Worm (Caenorhabditis elegans) whole organism, mixed stage, embryonic: Measurements from ENCODE around the gene Y37E11B.2.

ENCODE experiments used
- blmp-1 ChIP-seq: fragments of 150-350 bp; optimal IDR thresholded peaks from 2 replicates; lab custom pipeline; 2014; ENCODE audit warnings: missing biosample characterization, missing genetic modification characterization
- ceh-39 ChIP-seq: fragments of 150-350 bp; optimal IDR thresholded peaks from 2 replicates; lab custom pipeline; 2014; ENCODE audit warnings: missing biosample characterization, missing genetic modification characterization
- ceh-43 ChIP-seq: fragments of 200-800 bp; sonication (Bioruptor generic); optimal IDR thresholded peaks from 2 replicates; lab custom pipeline; 2018; ENCODE audit warnings: mild to moderate bottlenecking, missing genetic modification characterization, moderate library complexity, missing compliant biosample characterization
- ceh-83 ChIP-seq: fragments of 200-800 bp; sonication (Bioruptor generic); optimal IDR thresholded peaks from 2 replicates; lab custom pipeline; 2018; ENCODE audit warnings: mild to moderate bottlenecking, missing genetic modification characterization, missing compliant biosample characterization
- ces-1 ChIP-seq: fragments of 150-350 bp; optimal IDR thresholded peaks from 2 replicates; lab custom pipeline; 2014; ENCODE audit warnings: missing biosample characterization, missing genetic modification reagents, missing genetic modification characterization
- cnd-1 ChIP-seq: fragments of 200-800 bp; sonication (Bioruptor generic); optimal IDR thresholded peaks from 2 replicates; lab custom pipeline; 2018; ENCODE audit warnings: mild to moderate bottlenecking, missing genetic modification characterization, missing compliant biosample characterization
- elt-1 ChIP-seq: sonication (generic microtip); optimal IDR thresholded peaks from 2 replicates; lab custom pipeline; 2017; ENCODE audit warnings: missing genetic modification characterization, mild to moderate bottlenecking, missing compliant biosample characterization, antibody characterized with exemption, moderate library complexity, borderline replicate concordance; ENCODE audit not compliant: insufficient read depth
- elt-3 ChIP-seq: fragments of 150-350 bp; optimal IDR thresholded peaks from 2 replicates; lab custom pipeline; 2014; ENCODE audit warnings: missing biosample characterization, missing genetic modification characterization
- flh-1 ChIP-seq: fragments of 200-800 bp; sonication (Bioruptor generic); optimal IDR thresholded peaks from 2 replicates; lab custom pipeline; 2018; ENCODE audit warnings: mild to moderate bottlenecking, missing genetic modification characterization, moderate library complexity, missing compliant biosample characterization
- ham-2 ChIP-seq: fragments of 200-800 bp; sonication (Bioruptor generic); optimal IDR thresholded peaks from 2 replicates; lab custom pipeline; 2018; ENCODE audit warnings: mild to moderate bottlenecking, missing genetic modification characterization, missing compliant biosample characterization
- hlh-1 ChIP-seq: fragments of 150-350 bp; optimal IDR thresholded peaks from 2 replicates; lab custom pipeline; 2014; ENCODE audit warnings: missing biosample characterization, missing genetic modification reagents, missing genetic modification characterization
- lin-13 ChIP-seq: fragments of 150-350 bp; optimal IDR thresholded peaks from 2 replicates; lab custom pipeline; 2014; ENCODE audit warnings: missing biosample characterization, missing genetic modification characterization
- mab-5 ChIP-seq: fragments of 150-350 bp; optimal IDR thresholded peaks from 2 replicates; lab custom pipeline; 2014; ENCODE audit warnings: missing biosample characterization, missing genetic modification characterization
- mls-2 ChIP-seq: sonication (generic microtip); optimal IDR thresholded peaks from 2 replicates; lab custom pipeline; 2016; ENCODE audit warnings: mild to moderate bottlenecking, missing genetic modification characterization, moderate library complexity, missing compliant biosample characterization
- nhr-12 ChIP-seq: fragments of 150-350 bp; optimal IDR thresholded peaks from 2 replicates; lab custom pipeline; 2014; ENCODE audit warnings: missing biosample characterization, missing genetic modification characterization
- nhr-2 ChIP-seq: fragments of 150-350 bp; optimal IDR thresholded peaks from 2 replicates; lab custom pipeline; 2014; ENCODE audit warnings: missing biosample characterization, missing genetic modification characterization
- nhr-237 ChIP-seq: fragments of 150-350 bp; optimal IDR thresholded peaks from 2 replicates; lab custom pipeline; 2014; ENCODE audit warnings: missing biosample characterization, missing genetic modification characterization
- nhr-28 ChIP-seq: fragments of 150-350 bp; optimal IDR thresholded peaks from 2 replicates; lab custom pipeline; 2014; ENCODE audit warnings: missing biosample characterization, missing genetic modification characterization
- nhr-76 ChIP-seq: sonication (generic microtip); optimal IDR thresholded peaks from 2 replicates; lab custom pipeline; 2017; ENCODE audit warnings: missing biosample characterization, missing genetic modification characterization
- pha-4 ChIP-seq: fragments of 150-350 bp; optimal IDR thresholded peaks from 2 replicates; lab custom pipeline; 2018; ENCODE audit warnings: missing biosample characterization, missing genetic modification reagents, missing genetic modification characterization
- sem-2 ChIP-seq: fragments of 200-800 bp; sonication (Bioruptor generic); optimal IDR thresholded peaks from 2 replicates; lab custom pipeline; 2018; ENCODE audit warnings: mild to moderate bottlenecking, missing genetic modification characterization, missing compliant biosample characterization
- snpc-4 ChIP-seq: fragments of 150-350 bp; optimal IDR thresholded peaks from 2 replicates; lab custom pipeline; 2014; ENCODE audit warnings: missing biosample characterization, missing genetic modification characterization
- tbx-8 ChIP-seq: fragments of 200-800 bp; sonication (Bioruptor generic); optimal IDR thresholded peaks from 2 replicates; lab custom pipeline; 2018; ENCODE audit warnings: mild to moderate bottlenecking, missing genetic modification characterization, moderate library complexity, missing compliant biosample characterization
- unc-120 ChIP-seq: sonication (generic microtip); optimal IDR thresholded peaks from 2 replicates; lab custom pipeline; 2017; ENCODE audit warnings: missing genetic modification characterization, missing compliant biosample characterization; ENCODE audit not compliant: poor library complexity, severe bottlenecking
- unc-39 ChIP-seq: fragments of 150-350 bp; optimal IDR thresholded peaks from 2 replicates; lab custom pipeline; 2014; ENCODE audit warnings: missing biosample characterization, missing genetic modification characterization
- unc-62 ChIP-seq: fragments of 150-350 bp; optimal IDR thresholded peaks from 2 replicates; lab custom pipeline; 2014; ENCODE audit warnings: missing biosample characterization, missing genetic modification reagents, missing genetic modification characterization
- zip-8 ChIP-seq: fragments of 150-350 bp; optimal IDR thresholded peaks from 2 replicates; lab custom pipeline; 2014; ENCODE audit warnings: missing biosample characterization, missing genetic modification characterization
- ztf-11 ChIP-seq: fragments of 150-350 bp; optimal IDR thresholded peaks from 2 replicates; lab custom pipeline; 2014; ENCODE audit warnings: missing biosample characterization, missing genetic modification characterization

Gene Y37E11B.2

DNA sequence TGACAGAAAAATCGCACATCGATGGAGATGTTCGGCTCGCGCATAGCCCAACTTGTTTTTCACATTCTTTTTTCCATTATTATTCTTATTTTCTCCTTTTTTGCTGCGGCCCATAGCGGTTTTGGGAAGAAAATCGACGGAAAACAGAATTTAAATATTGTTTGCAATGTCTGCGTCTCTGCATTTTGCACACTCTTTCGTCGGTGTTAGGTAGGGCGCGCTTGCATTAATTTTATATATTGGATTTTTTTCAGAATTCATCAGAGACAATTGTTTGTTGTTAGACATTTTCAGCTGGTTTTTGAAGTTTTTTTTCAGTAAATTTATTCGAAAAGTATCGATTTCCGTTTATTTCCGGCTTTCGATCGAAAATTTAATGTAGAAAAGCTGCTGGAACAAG lies 20.9 kb downstream of the Y37E11B.2 start, which contains the start of gene Y37E11B.6:
TSS of gene Y37E11B.6 (minus strand) at position 181 of the 400 bp plus-strand sequence.
- TF ChIP-seq ces-1 (peak; percentile 72), flh-1 (GFP tag; lab: Kevin White, UChicago) (no peak)

DNA sequence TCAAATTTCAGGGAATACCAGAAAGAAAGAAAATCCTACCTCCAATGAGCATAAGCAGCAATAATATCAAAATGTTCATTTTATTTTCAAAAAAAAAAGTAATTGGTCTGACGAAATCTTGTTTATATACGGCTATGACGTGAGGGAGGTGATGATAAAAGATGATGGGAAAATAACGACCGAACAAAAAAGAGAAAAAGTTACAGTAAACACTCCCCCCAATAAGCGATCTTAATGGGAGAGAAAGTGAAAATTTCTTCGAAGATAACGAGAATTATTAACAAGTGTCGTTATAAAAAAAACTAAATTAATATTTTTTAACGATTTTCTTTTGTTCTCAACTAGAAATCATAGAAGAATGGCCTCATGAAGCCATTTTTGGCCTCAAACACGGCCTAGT lies 21.7 kb downstream of the Y37E11B.2 start, which contains the start of gene Y37E11B.7:
TSS of gene Y37E11B.7 (minus strand) at position 207 of the 400 bp plus-strand sequence.
- TF ChIP-seq ceh-43 (GFP tag; lab: Kevin White, UChicago) (no peak), lin-13 (tag; lab: Kevin White, UChicago) (no peak), elt-1 (tag; lab: Kevin White, UChicago) (no peak)

DNA sequence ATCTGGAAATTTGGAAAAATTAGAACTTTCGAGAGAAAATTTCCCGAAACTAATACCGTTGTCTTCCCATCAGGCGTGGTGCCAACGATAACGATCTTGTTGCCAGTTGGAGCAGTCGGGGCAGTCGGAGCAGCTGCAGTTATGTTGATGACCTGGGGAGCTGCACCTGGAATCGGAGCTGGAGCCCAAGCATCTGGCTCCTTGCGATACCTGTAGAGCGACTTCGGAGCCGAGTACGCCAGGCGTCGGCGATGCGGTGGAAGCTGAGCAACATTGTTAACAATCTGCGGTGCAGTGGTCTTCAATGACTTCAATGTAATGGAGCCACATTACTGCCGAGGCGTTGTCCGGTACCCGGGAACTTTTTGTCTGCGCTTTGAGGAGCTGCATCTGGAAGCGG lies 23.6 kb downstream of the Y37E11B.2 start:
- TF ChIP-seq mls-2 (no peak), ham-2 (GFP tag; lab: Kevin White, UChicago) (no peak)

DNA sequence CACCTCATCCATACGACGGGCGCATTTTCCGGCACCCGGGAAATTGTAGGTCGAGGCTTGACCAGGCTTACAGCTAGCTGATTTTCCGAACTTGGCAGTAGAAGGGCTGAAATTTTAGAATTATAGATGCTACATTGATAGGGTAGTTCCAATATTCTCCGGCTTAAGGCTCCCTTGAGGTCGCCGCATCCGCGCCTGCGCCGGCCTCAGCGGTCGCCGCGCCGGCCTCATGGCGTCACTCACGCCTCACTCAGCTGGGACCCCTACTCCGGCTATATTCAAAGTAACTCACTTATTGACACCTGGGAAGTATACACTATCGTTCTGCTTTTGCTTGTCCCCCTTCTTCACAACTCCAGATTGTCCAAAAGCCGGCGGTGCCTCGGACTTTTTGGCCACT lies 25.8 kb downstream of the Y37E11B.2 start:
- TF ChIP-seq ham-2 (GFP tag; lab: Kevin White, UChicago) (no peak), ceh-39 (tag; lab: Kevin White, UChicago) (no peak), nhr-237 (tag; lab: Kevin White, UChicago) (no peak), sem-2 (no peak), elt-1 (tag; lab: Kevin White, UChicago) (no peak), nhr-28 (tag; lab: Kevin White, UChicago) (no peak), nhr-76 (tag; lab: Kevin White, UChicago) (no peak), unc-120 (tag; lab: Kevin White, UChicago) (no peak), nhr-2 (no peak), zip-8 (tag; lab: Kevin White, UChicago) (no peak), cnd-1 (tag; lab: Kevin White, UChicago) (no peak), unc-62 (no peak), ztf-11 (tag; lab: Kevin White, UChicago) (no peak), unc-39 (tag; lab: Kevin White, UChicago) (no peak), mab-5 (tag; lab: Kevin White, UChicago) (no peak)

DNA sequence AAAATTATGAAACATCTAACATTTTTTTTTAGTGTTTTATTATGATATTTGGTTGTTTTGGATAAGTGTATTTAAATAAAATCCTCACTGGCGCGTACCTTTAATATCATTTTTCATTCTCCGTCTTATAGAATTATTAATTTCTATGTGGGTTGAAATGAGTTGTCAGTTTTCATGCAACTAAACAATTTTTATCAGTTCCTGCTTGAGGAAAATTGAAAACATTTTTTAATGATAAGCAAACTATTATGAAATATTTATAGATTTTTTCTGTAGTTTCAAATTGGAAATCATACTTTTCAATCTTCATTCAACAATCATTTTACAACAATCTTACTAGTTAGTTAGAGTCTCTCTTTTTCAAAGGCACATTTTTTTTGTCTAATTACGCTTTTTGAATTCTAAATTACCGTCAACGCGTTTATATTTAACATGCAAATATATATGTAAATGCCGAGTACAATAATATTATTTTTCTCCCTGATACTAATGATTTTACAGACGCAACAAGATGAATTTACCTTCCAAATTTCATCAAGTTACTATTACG lies 28.1 kb downstream of the Y37E11B.2 start, which contains the start of the genes Y37E11B.10 and kgb-2:
TSS of gene Y37E11B.10 (minus strand) at position 182 of the 550 bp plus-strand sequence.
TSS of gene kgb-2 (plus strand) at position 500 of the 550 bp plus-strand sequence.
- no peak for TF ChIP-seq sem-2
- TF ChIP-seq unc-39 (tag; lab: Kevin White, UChicago): no peak
- TF ChIP-seq nhr-12 (tag; lab: Kevin White, UChicago): no peak
- no peak for TF ChIP-seq ham-2 (GFP tag; lab: Kevin White, UChicago)
- TF ChIP-seq ztf-11 (tag; lab: Kevin White, UChicago): no peak
- no peak for TF ChIP-seq unc-62
- TF ChIP-seq nhr-76 (tag; lab: Kevin White, UChicago): no peak
- no peak for TF ChIP-seq blmp-1 (tag; lab: Kevin White, UChicago)
- no peak for TF ChIP-seq snpc-4 (tag; lab: Kevin White, UChicago)

DNA sequence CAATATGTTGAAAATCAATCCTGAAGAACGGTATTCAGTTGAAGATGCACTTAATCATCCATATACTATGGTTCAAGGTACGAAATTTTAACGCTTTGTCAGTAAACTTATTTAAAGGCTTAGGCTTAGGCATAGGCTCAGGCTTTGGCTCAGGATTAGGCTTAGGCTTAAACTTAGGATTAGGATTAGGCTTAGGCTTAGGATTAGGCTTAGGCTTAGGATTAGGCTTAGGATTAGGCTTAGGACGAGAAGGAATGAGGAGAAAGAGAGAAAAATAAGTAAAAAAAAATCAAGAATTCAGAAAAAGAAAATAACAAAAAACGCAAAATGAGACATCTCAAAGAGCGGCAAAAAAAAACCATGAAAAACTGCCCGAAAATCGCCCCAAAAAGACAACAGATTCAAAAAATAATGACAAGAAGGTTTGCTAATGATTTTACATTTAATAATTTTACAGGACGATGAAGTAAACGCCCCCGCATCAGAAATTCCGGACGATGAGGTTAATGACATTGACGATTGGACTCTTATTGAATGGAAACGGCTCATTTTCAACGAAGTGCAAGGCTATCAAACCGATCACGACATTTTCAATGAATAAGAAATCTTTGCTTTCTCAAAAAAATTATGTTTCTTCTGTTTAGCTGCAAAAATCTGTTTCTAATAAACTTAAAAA lies 30.4 kb downstream of the Y37E11B.2 start:
- TF ChIP-seq mls-2 (no peak), tbx-8 (GFP tag; lab: Kevin White, UChicago) (no peak), lin-13 (tag; lab: Kevin White, UChicago) (no peak), elt-3 (tag; lab: Kevin White, UChicago) (no peak), snpc-4 (tag; lab: Kevin White, UChicago) (no peak), nhr-237 (tag; lab: Kevin White, UChicago) (no peak), ces-1 (no peak), ceh-39 (tag; lab: Kevin White, UChicago) (no peak), pha-4 (tag; lab: Kevin White, UChicago) (no peak), zip-8 (tag; lab: Kevin White, UChicago) (no peak), mab-5 (tag; lab: Kevin White, UChicago) (no peak), unc-62 (no peak), ceh-83 (GFP tag; lab: Kevin White, UChicago) (no peak), hlh-1 (tag; lab: Kevin White, UChicago) (no peak), sem-2 (no peak), unc-39 (tag; lab: Kevin White, UChicago) (no peak), blmp-1 (tag; lab: Kevin White, UChicago) (no peak), flh-1 (GFP tag; lab: Kevin White, UChicago) (no peak)
